Worm (Caenorhabditis elegans) whole organism, L2 larva: Measurements from ENCODE around the gene exh-1.

ENCODE experiments used
- alr-1 ChIP-seq: fragments of 150-350 bp; optimal IDR thresholded peaks from 2 replicates; lab custom pipeline; 2014; ENCODE audit warnings: missing biosample characterization, missing genetic modification characterization
- ama-1 ChIP-seq: fragments of 150-350 bp; optimal IDR thresholded peaks from 2 replicates; lab custom pipeline; 2018; ENCODE audit warnings: inconsistent platforms
- fos-1 ChIP-seq: fragments of 150-350 bp; optimal IDR thresholded peaks from 2 replicates; lab custom pipeline; 2014; ENCODE audit warnings: missing biosample characterization, missing genetic modification characterization
- lin-13 ChIP-seq: fragments of 150-350 bp; optimal IDR thresholded peaks from 2 replicates; lab custom pipeline; 2014; ENCODE audit warnings: missing biosample characterization, missing genetic modification reagents, missing genetic modification characterization
- lsy-2 ChIP-seq, 2 experiments: fragments of 150-350 bp in 1 of 2; sonication (generic microtip) in 1 of 2; optimal IDR thresholded peaks; 2 replicates each; lab custom pipeline; 2014 to 2017; ENCODE audit warnings: missing biosample characterization in 2 of 2, missing genetic modification characterization in 2 of 2
- nhr-237 ChIP-seq: fragments of 150-350 bp; optimal IDR thresholded peaks from 2 replicates; lab custom pipeline; 2014; ENCODE audit warnings: missing biosample characterization, missing genetic modification characterization
- unc-62 ChIP-seq: fragments of 150-350 bp; optimal IDR thresholded peaks from 2 replicates; lab custom pipeline; 2014; ENCODE audit warnings: missing biosample characterization, missing genetic modification reagents, missing genetic modification characterization

DNA sequence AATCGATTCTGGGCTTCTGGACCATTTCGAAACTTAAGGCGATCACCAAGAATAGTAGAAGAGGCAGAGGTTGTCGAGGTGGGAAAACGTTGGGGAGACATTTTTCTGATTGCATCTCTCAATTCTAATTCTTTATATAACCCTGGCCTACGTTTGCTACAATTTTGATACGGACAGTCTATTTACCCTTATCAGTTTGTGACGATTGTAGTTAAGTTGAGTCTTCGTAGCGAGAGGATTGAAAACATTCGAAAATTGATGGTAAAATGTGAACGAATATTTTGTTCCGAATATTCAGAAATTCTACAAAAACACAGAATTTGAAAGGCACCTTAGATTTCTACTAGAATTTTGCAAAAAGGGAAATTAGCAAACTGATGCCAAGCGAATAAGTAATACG is 29.2 kb upstream of the exh-1 start, which contains the start of gene Y73C8C.10:
- TF ChIP-seq ama-1 (lab: Kevin White, UChicago) = no peak
- TF ChIP-seq fos-1 (tag; lab: Kevin White, UChicago) = no peak
- no peak for TF ChIP-seq unc-62 (GFP tag; lab: Kevin White, UChicago)
- TF ChIP-seq lsy-2 (tag; optimal IDR thresholded peaks at IDR 0.05; lab: Kevin White, UChicago) = no peak
- no peak for TF ChIP-seq nhr-237
- no peak for TF ChIP-seq lin-13 (GFP tag; lab: Kevin White, UChicago)
- TF ChIP-seq alr-1 (tag; lab: Kevin White, UChicago) = no peak
